Worm (Caenorhabditis elegans): Measurements from ENCODE around the gene nhr-214.

nhr-214 gene

ce11 chrX:12730075-12730474 is 28.2 kb upstream of the nhr-214 start:
- TF ChIP-seq fkh-6 (tag; optimal IDR thresholded peaks at IDR 0.05), result no peak
- peak; percentile 11 for TF ChIP-seq elt-2 (tag; optimal IDR thresholded peaks at IDR 0.05)
- TF ChIP-seq pax-1 (tag; optimal IDR thresholded peaks at IDR 0.05), result no peak
- peak; percentile 96 for TF ChIP-seq sdc-2 (tag; optimal IDR thresholded peaks at IDR 0.05)
- no peak for TF ChIP-seq ceh-48 (tag; optimal IDR thresholded peaks at IDR 0.05)
- TF ChIP-seq ttx-3 (tag; optimal IDR thresholded peaks at IDR 0.05), result no peak
- TF ChIP-seq gmeb-2 (tag; optimal IDR thresholded peaks at IDR 0.05), result no peak

DNA sequence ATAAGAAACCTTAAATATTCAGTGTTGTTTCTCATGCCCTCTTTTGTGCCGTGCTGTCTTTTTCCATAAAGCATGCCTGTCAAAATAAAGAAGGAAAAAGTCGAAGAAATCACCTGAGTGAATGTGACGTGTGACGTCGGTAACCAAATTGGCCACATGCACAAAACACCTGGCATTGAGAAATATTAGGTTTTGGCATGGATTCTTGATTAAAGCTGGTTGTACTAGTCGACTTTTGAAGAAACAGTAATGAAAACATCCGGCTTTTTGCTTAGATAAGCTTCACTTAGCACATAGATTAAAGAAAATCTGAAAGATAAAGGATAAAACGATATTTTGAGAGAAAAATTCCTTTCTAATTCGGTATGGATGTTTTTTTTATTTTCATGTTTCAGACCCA is 24.3 kb upstream of the nhr-214 start:
- TF ChIP-seq unc-86 (tag; optimal IDR thresholded peaks at IDR 0.05), result no peak

- TF ChIP-seq K09A11.1 (tag; optimal IDR thresholded peaks at IDR 0.05; ENCODE audit: insufficient read depth) (no peak), ceh-30 (tag; optimal IDR thresholded peaks at IDR 0.05) (no peak), ttx-3 (tag; optimal IDR thresholded peaks at IDR 0.05) (no peak), sox-2 (GFP tag; IDR thresholded peaks at IDR 0.05) (no peak), hlh-8 (tag; optimal IDR thresholded peaks at IDR 0.05) (no peak), tbx-2 (tag; optimal IDR thresholded peaks at IDR 0.05) (no peak), ahr-1 (tag; optimal IDR thresholded peaks at IDR 0.05) (no peak), sox-4 (tag; optimal IDR thresholded peaks at IDR 0.05) (no peak), hlh-15 (tag; optimal IDR thresholded peaks at IDR 0.05) (no peak), lim-6 (tag; optimal IDR thresholded peaks at IDR 0.05) (no peak), ceh-31 (tag; optimal IDR thresholded peaks at IDR 0.05) (no peak), nhr-232 (tag; optimal IDR thresholded peaks at IDR 0.05) (no peak), ceh-6 (GFP tag; optimal IDR thresholded peaks at IDR 0.05) (no peak), pros-1 (tag; optimal IDR thresholded peaks at IDR 0.05) (no peak), C08G9.2 (tag; optimal IDR thresholded peaks at IDR 0.05) (no peak), unc-3 (GFP tag; conservative IDR thresholded peaks at IDR 0.05) (no peak), unc-3 (tag; optimal IDR thresholded peaks at IDR 0.05) (no peak), ets-4 (tag; optimal IDR thresholded peaks at IDR 0.05) (no peak), syd-9 (tag; optimal IDR thresholded peaks at IDR 0.05) (no peak)
Measured at ce11 chrX:12721429-12721828, 19.6 kb upstream of the nhr-214 start.

DNA sequence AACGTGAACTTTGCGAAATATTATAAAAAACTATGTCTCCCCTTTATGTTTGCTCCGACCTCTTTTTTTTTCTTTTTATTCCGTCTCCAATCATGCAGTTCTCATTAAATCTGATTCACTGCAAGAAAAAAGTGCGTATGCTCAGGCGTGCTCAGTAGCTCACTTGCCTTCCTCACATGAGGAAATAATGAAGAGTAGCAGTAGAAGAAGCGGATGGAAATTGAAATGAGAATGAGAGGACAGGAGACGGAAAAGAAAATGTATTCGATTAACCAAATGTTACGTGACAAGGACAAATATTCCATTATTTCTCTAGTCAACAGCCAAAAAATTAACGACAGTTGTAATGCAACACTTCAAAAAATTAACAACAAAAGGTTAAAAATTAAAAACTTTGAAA is 11.2 kb upstream of the nhr-214 start:
- no peak for TF ChIP-seq pqm-1 (tag; optimal IDR thresholded peaks at IDR 0.05)
- TF ChIP-seq unc-42 (tag; optimal IDR thresholded peaks at IDR 0.05), result peak; percentile 57

- TF ChIP-seq dmd-4 (tag; optimal IDR thresholded peaks at IDR 0.05; ENCODE audit: borderline replicate concordance) (no peak), unc-86 (tag; optimal IDR thresholded peaks at IDR 0.05) (no peak), hlh-6 (tag; optimal IDR thresholded peaks at IDR 0.05) (no peak), ama-1 (optimal IDR thresholded peaks at IDR 0.05) (no peak), ceh-2 (tag; optimal IDR thresholded peaks at IDR 0.05) (no peak), ttx-3 (tag; optimal IDR thresholded peaks at IDR 0.05) (no peak), eyg-1 (tag; optimal IDR thresholded peaks at IDR 0.05) (no peak), Y22D7AL.16 (tag; optimal IDR thresholded peaks at IDR 0.05) (no peak), hlh-8 (tag; optimal IDR thresholded peaks at IDR 0.05) (no peak), hlh-30 (tag; optimal IDR thresholded peaks at IDR 0.05; ENCODE audit: insufficient read depth) (no peak)
Measured at ce11 chrX:12712353-12712752, 10.5 kb upstream of the nhr-214 start, which contains the start of gene rgs-2. Gene rgs-2, plus strand, starts transcription at chrX:12712653.

DNA sequence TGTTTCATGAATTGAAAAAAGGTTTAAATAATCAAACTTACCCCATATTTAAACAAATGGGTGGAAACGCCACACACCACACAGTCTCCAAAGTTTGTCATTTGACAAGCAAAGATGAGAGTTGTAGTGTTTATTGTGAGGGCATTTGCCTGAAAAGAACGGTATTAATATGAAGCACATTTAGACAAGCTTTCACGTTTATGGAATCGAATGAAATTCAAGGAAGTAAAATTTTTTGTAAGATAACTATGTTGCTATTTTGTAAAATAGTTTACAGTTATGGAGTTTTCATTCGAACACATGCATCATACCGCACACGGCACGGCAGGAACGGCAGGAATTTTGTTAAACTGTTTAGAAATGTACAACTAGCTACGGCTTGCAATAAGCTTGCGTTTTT is 2.9 kb upstream of the nhr-214 start, which contains the start of gene nhr-272:
TSS of gene nhr-272 (minus strand) at position 101 of the 400 bp plus-strand sequence.
- no peak for TF ChIP-seq ceh-31 (tag; optimal IDR thresholded peaks at IDR 0.05)
- no peak for TF ChIP-seq nhr-232 (tag; optimal IDR thresholded peaks at IDR 0.05)
- TF ChIP-seq lin-11 (tag; optimal IDR thresholded peaks at IDR 0.05), result no peak
- TF ChIP-seq fkh-6 (tag; optimal IDR thresholded peaks at IDR 0.05), result no peak
- TF ChIP-seq pax-1 (tag; optimal IDR thresholded peaks at IDR 0.05), result no peak
- TF ChIP-seq ref-2 (tag; optimal IDR thresholded peaks at IDR 0.05), result no peak
- TF ChIP-seq ceh-14 (tag; optimal IDR thresholded peaks at IDR 0.05), result no peak
- no peak for TF ChIP-seq ceh-22 (tag; optimal IDR thresholded peaks at IDR 0.05)
- no peak for TF ChIP-seq hlh-30 (tag; optimal IDR thresholded peaks at IDR 0.05; ENCODE audit: insufficient read depth)
- TF ChIP-seq syd-9 (tag; optimal IDR thresholded peaks at IDR 0.05), result no peak
- no peak for TF ChIP-seq unc-86 (tag; optimal IDR thresholded peaks at IDR 0.05)
- no peak for TF ChIP-seq sox-4 (tag; optimal IDR thresholded peaks at IDR 0.05)
- no peak for TF ChIP-seq ztf-16 (tag; optimal IDR thresholded peaks at IDR 0.05)
